Fruit fly (Drosophila melanogaster) Kc167 (cell line): ENCODE results near the gene CG7139.

Source experiments
- Myc ChIP-seq: fragments of >200 bp; optimal IDR thresholded peaks from 2 replicates; lab custom pipeline; 2017; ENCODE audit warnings: missing external identifiers
- Sin3A ChIP-seq: fragments of >200 bp; optimal IDR thresholded peaks from 2 replicates; lab custom pipeline; 2018; ENCODE audit warnings: missing external identifiers
- h ChIP-seq: fragments of >200 bp; optimal IDR thresholded peaks from 3 replicates; lab custom pipeline; 2018; ENCODE audit warnings: missing external identifiers
- insv ChIP-seq: fragments of >200 bp; optimal IDR thresholded peaks from 3 replicates; lab custom pipeline; 2018; ENCODE audit warnings: missing external identifiers
- psq ChIP-seq: fragments of >200 bp; optimal IDR thresholded peaks from 2 replicates; lab custom pipeline; 2017; ENCODE audit warnings: missing external identifiers
- ttk ChIP-seq: sonication (Bioruptor generic); optimal IDR thresholded peaks from 2 replicates; lab custom pipeline; 2017; ENCODE audit warnings: missing external identifiers

Gene CG7139

DNA sequence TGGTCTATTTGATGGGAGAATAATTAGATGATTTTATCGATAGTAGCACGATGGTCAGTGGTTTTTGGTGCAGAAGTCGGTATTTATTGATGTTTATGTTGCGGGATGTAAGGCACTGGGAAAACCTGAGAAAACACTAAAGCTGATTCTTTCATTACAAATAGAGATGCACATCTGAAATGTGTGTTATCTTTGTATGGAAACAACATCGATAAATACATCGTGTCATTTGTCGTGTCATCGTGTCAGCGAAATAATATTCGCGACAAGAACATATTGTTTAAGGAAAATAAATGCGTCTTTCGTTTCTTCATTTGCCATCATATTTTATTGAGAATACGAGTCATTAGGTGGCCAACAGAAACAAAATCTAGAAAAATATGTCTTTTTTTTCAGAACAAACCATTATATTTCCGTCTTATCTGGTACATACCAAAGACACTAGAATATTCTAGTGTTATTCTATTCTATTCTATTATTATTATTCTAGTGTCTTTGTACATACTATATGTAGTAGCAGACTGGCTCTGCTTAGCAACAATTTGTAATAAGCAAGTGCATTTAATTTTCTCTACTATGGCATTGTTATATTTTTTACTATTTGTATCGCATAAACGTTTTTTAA lies 2.8 kb upstream of the CG7139 start, which contains the start of gene CG7133:
TSS of gene CG7133 (minus strand) at position 177 of the 625 bp plus-strand sequence.
- TF ChIP-seq psq (lab: Kevin White, UChicago): no peak
- no peak for TF ChIP-seq h
- no peak for TF ChIP-seq ttk
- TF ChIP-seq insv (lab: Kevin White, UChicago): no peak
- TF ChIP-seq Myc: no peak
- no peak for TF ChIP-seq Sin3A

DNA sequence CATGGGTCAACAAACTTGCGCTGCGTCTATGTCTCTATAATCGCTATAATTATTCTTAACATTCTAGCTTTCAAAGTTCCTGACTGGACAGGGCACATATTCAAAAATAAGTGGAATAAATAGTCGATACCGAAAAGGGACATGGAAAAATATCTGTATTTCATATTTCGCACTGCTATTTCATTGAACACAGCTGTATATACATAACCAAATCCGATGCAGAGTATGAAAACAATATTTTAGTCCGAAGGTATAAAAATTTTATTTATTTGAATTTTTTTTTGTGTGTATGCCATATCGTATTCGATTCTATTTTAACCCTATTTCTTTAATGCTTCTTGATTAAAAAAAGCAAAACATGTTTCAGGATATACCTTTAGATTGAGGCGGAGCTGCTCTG lies 1.2 kb upstream of the CG7139 start:
- TF ChIP-seq Myc (no peak), insv (lab: Kevin White, UChicago) (no peak), h (no peak), psq (lab: Kevin White, UChicago) (no peak), Sin3A (no peak), ttk (no peak)

DNA sequence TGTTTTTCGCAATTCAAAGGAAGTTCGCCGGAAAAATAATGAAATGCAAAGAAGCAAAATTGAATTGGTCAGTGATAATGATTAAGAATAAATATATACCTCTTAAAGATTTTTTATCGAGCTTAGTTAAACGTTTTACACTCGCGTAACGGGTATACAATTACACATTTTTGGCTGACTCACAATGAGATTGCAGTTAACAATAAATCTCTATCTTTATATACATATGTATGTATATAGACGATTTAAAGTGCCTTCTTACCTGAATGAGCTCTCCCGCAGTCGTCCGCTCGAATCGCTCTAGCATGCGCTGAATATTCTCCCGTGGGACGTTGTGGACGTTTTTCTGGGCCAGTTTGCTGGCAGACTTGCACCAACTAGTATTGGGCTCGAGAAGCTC lies 1.1 kb downstream of the CG7139 start:
- no peak for TF ChIP-seq h
- no peak for TF ChIP-seq Sin3A
- no peak for TF ChIP-seq Myc
- no peak for TF ChIP-seq ttk

DNA sequence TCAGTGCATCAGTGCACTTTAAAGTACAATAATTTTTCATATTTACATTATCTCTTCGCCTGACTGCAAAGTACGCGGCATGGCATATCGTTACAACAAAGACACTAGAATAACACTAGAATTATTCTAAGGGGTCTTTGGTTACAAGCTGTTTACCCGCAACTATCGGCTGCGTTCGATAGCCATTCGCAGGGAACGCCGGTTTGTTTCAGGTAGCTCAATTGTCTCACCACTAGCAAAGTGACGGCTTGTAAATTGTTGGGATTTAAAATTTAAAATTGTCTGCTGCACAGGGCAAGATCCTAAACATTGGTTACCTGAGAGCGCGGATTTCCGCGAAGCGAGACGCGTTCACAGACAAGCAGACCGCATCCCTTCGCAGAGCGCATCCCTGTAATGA lies 6.0 kb downstream of the CG7139 start, which contains the start of gene CG14561:
TSS of gene CG14561 (plus strand) at position 214 of the 400 bp plus-strand sequence.
- TF ChIP-seq ttk (no peak), Myc (no peak), insv (lab: Kevin White, UChicago) (no peak), Sin3A (no peak), h (no peak), psq (lab: Kevin White, UChicago) (no peak)

DNA sequence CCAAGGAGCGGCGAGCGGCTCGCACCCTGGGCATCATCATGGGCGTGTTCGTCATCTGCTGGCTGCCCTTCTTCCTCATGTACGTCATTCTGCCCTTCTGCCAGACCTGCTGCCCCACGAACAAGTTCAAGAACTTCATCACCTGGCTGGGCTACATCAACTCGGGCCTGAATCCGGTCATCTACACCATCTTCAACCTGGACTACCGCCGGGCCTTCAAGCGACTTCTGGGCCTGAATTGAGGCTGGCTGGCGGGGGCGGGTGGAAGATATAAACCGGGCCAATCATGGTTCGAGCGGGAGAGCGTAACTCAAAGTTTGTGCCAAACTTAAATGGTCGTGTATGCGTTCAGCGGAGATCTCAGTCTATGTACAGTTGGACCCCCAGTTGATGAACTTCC lies 7.8 kb downstream of the CG7139 start:
- no peak for TF ChIP-seq ttk
- TF ChIP-seq h: no peak
- no peak for TF ChIP-seq insv (lab: Kevin White, UChicago)
- no peak for TF ChIP-seq Sin3A
- no peak for TF ChIP-seq psq (lab: Kevin White, UChicago)
- TF ChIP-seq Myc: no peak

DNA sequence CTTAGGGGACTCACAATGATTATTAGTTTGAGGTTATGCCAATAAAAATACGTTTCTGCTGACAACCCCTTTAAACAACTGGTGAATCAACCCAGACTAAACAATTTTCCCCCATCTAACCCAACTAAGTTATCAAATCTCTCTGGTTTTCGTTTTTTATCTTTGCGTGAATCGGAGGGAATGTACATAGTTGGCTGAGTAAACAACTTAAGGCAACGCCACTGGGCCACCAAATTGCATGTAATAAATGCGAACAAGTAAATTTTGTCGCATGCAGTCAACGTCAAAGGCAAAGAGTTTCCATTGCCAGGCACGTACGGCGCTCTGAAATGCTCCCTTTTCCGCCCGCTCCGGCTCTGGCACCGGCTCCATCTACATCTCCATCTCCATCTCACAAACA lies 18.3 kb downstream of the CG7139 start:
- TF ChIP-seq insv (lab: Kevin White, UChicago): no peak
- TF ChIP-seq Myc: no peak
- no peak for TF ChIP-seq ttk
- TF ChIP-seq Sin3A: no peak

DNA sequence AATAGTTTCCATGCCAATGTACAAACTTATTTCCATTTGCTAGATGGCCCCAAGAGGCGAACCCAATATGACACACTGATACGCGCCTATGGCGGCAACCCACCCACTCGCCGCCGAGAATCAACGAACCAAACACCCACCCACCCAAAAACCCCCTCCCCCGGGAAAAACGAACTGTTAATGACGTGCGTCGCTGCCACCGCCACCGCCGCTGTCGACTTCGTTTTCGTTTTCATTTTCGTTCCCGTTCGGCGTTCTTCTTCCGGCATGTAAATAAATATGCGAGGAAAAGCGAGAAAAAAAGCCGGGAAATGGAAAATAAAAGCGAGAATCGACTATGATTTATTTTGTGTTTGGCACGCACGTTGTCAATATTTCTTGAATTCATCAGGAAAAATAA lies 20.5 kb downstream of the CG7139 start:
- TF ChIP-seq psq (lab: Kevin White, UChicago) (no peak), Sin3A (no peak), insv (lab: Kevin White, UChicago) (no peak), ttk (no peak), Myc (no peak), h (no peak)

DNA sequence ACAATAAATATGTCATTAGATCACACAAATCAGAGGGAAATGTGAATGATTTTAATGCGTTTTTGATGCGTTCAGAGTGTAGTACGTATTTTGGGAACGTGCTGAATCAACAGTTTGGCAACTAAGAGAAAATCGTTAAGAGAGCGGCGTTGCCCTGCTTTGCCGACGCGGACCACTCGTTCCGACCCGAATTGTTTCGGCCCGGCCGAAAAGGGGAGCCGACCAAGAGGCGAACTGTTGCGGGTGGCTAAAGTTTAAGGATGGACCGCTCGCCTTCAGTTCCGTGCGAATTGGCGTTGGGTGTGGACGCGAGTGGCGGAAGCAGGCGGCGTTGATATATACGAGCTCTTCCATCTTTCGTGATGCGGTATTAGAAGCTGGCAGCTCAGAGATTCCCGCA lies 36.9 kb downstream of the CG7139 start, which contains the start of gene Oct-TyrR:
TSS of gene Oct-TyrR (plus strand) at position 287 of the 400 bp plus-strand sequence.
- TF ChIP-seq insv (lab: Kevin White, UChicago): no peak
- TF ChIP-seq psq (lab: Kevin White, UChicago): no peak
- no peak for TF ChIP-seq Myc
- no peak for TF ChIP-seq ttk
- no peak for TF ChIP-seq Sin3A
- no peak for TF ChIP-seq h

DNA sequence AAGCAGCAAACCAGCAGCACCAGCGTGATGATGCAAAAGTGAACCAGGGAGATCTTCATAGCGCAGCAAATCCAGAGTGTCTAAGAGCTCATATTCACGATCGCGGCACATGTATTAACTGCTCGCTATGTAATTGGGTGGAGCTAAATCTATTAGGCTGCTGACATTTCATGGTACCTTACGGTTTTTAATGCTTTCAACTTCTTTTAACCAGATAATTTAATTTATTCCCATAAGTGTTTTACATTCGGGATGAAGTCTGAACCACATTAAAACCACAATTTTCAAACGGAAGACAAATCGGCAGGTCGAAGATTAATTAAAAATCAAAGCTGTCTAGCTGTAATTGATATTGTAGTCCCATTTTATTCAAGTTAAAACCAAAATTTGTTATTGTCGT lies 42.0 kb downstream of the CG7139 start, which contains the start of gene CG43392:
TSS of gene CG43392 (minus strand) at position 101 of the 400 bp plus-strand sequence.
- TF ChIP-seq insv (lab: Kevin White, UChicago): no peak
- TF ChIP-seq ttk: no peak
- no peak for TF ChIP-seq h
- TF ChIP-seq Sin3A: no peak
- no peak for TF ChIP-seq Myc
- no peak for TF ChIP-seq psq (lab: Kevin White, UChicago)

DNA sequence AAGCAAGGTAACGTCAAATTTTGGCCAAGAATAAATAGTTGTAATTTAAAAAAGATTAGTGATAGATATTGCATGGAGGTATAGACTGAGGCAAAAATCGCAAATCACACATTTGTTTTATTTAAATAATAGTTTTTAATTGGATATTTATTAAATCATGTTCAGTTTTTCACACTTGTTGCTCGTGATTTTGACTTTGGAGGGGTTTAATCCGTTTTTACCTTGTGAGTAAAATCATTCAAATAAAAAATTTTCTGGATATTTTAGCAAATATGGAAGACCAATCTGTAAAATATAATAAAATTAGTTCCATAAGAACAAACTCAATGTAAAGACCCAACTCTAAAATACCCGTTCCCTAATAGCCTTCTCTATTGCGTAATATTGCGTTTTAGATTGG lies 43.4 kb downstream of the CG7139 start, which contains the start of gene CG7140:
TSS of gene CG7140 (minus strand) at position 101 of the 400 bp plus-strand sequence.
- TF ChIP-seq h (no peak), Myc (no peak), psq (lab: Kevin White, UChicago) (no peak), ttk (no peak), Sin3A (no peak)
